Worm (Caenorhabditis elegans): Measurements from ENCODE around the gene C18D11.6.

DNA sequence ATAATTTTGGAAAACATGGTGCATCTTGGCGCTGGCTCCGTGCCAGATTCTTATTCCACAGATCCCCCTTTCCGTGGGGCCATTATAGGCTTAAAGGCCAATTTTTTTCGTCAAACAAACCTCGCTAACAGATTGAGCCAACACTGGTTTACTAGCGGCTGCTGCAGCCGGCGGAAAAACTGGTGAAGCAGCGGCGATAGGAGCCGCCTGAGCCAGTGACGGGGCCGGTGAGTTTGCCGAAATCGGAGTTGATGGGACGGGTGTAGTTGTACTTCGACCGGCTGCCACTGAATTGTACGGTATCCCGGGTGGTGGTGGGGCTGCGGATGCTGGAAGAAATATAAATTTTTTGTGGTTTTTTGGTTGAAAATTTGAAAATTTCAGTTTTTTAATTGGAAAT lies 31.4 kb downstream of the C18D11.6 start:
- TF ChIP-seq hlh-6 (tag; optimal IDR thresholded peaks at IDR 0.05) (no peak), tbx-2 (tag; optimal IDR thresholded peaks at IDR 0.05) (no peak), ama-1 (optimal IDR thresholded peaks at IDR 0.05) (no peak), ttx-3 (tag; optimal IDR thresholded peaks at IDR 0.05) (no peak), elt-2 (tag; optimal IDR thresholded peaks at IDR 0.05) (no peak), tbx-7 (tag; optimal IDR thresholded peaks at IDR 0.05) (no peak), unc-42 (tag; optimal IDR thresholded peaks at IDR 0.05) (no peak), nhr-11 (tag; optimal IDR thresholded peaks at IDR 0.05) (no peak), unc-55 (GFP tag; optimal IDR thresholded peaks at IDR 0.05) (no peak), hlh-8 (tag; optimal IDR thresholded peaks at IDR 0.05) (no peak), nfya-1 (tag; optimal IDR thresholded peaks at IDR 0.05) (no peak), nhr-232 (tag; optimal IDR thresholded peaks at IDR 0.05) (no peak)

All from whole organism, late embryonic.